Worm (Caenorhabditis elegans) whole organism, L2 larva: ENCODE results near the gene aldo-2.

Experiments used
- C34F6.9 ChIP-seq: fragments of 150-350 bp; optimal IDR thresholded peaks from 2 replicates; lab custom pipeline; 2014; ENCODE audit warnings: missing biosample characterization, missing genetic modification characterization
- Y55F3AM.14 ChIP-seq: fragments of 200-800 bp; sonication (Bioruptor generic); optimal IDR thresholded peaks from 2 replicates; lab custom pipeline; 2018; ENCODE audit warnings: mild to moderate bottlenecking, missing genetic modification characterization, missing compliant biosample characterization
- ZK546.5 ChIP-seq: sonication (generic microtip); optimal IDR thresholded peaks from 2 replicates; lab custom pipeline; 2017; ENCODE audit warnings: missing biosample characterization, missing genetic modification characterization
- alr-1 ChIP-seq: fragments of 150-350 bp; optimal IDR thresholded peaks from 2 replicates; lab custom pipeline; 2014; ENCODE audit warnings: missing biosample characterization, missing genetic modification characterization
- ama-1 ChIP-seq: fragments of 150-350 bp; optimal IDR thresholded peaks from 2 replicates; lab custom pipeline; 2018; ENCODE audit warnings: inconsistent platforms
- blmp-1 ChIP-seq: sonication (generic microtip); optimal IDR thresholded peaks from 2 replicates; lab custom pipeline; 2017; ENCODE audit warnings: missing genetic modification characterization, mild to moderate bottlenecking, missing compliant biosample characterization, antibody characterized with exemption, moderate library complexity; ENCODE audit not compliant: insufficient read depth
- ceh-82 ChIP-seq: fragments of 150-350 bp; optimal IDR thresholded peaks from 2 replicates; lab custom pipeline; 2014; ENCODE audit warnings: missing biosample characterization, missing genetic modification characterization
- crh-2 ChIP-seq: sonication (generic microtip); optimal IDR thresholded peaks from 2 replicates; lab custom pipeline; 2017; ENCODE audit warnings: missing biosample characterization, missing genetic modification characterization
- dmd-4 ChIP-seq: sonication (generic microtip); optimal IDR thresholded peaks from 2 replicates; lab custom pipeline; 2017; ENCODE audit warnings: missing biosample characterization, missing genetic modification characterization
- egl-27 ChIP-seq: sonication (generic microtip); optimal IDR thresholded peaks from 3 replicates; lab custom pipeline; 2017; ENCODE audit warnings: missing biosample characterization, missing genetic modification reagents, missing genetic modification characterization
- elt-1 ChIP-seq: fragments of 150-350 bp; optimal IDR thresholded peaks from 2 replicates; lab custom pipeline; 2014; ENCODE audit warnings: missing biosample characterization, missing genetic modification characterization
- elt-3 ChIP-seq: sonication (generic microtip); optimal IDR thresholded peaks from 2 replicates; lab custom pipeline; 2017; ENCODE audit warnings: missing biosample characterization, missing genetic modification characterization
- fos-1 ChIP-seq: fragments of 150-350 bp; optimal IDR thresholded peaks from 2 replicates; lab custom pipeline; 2014; ENCODE audit warnings: missing biosample characterization, missing genetic modification characterization
- gmeb-1 ChIP-seq: fragments of 150-350 bp; optimal IDR thresholded peaks from 2 replicates; lab custom pipeline; 2014; ENCODE audit warnings: missing biosample characterization, missing genetic modification characterization
- lin-11 ChIP-seq: fragments of 150-350 bp; sonication (generic microtip); optimal IDR thresholded peaks from 2 replicates; lab custom pipeline; 2014; ENCODE audit warnings: missing biosample characterization, missing genetic modification characterization, inconsistent platforms, mixed read lengths
- lin-13 ChIP-seq: fragments of 150-350 bp; optimal IDR thresholded peaks from 2 replicates; lab custom pipeline; 2014; ENCODE audit warnings: missing biosample characterization, missing genetic modification reagents, missing genetic modification characterization
- lsy-2 ChIP-seq, 2 experiments: fragments of 150-350 bp in 1 of 2; sonication (generic microtip) in 1 of 2; optimal IDR thresholded peaks; 2 replicates each; lab custom pipeline; 2014 to 2017; ENCODE audit warnings: missing biosample characterization in 2 of 2, missing genetic modification characterization in 2 of 2
- mdl-1 ChIP-seq, 2 experiments: fragments of 150-350 bp in 1 of 2; sonication (generic microtip) in 1 of 2; optimal IDR thresholded peaks; 2 replicates each; lab custom pipeline; 2017; ENCODE audit warnings: missing biosample characterization in 2 of 2, missing genetic modification characterization in 2 of 2
- nhr-10 ChIP-seq: sonication (generic microtip); optimal IDR thresholded peaks from 2 replicates; lab custom pipeline; 2017; ENCODE audit warnings: missing biosample characterization, missing genetic modification characterization
- nhr-11 ChIP-seq: fragments of 150-350 bp; optimal IDR thresholded peaks from 2 replicates; lab custom pipeline; 2014; ENCODE audit warnings: missing biosample characterization, missing genetic modification characterization
- nhr-12 ChIP-seq: fragments of 150-350 bp; optimal IDR thresholded peaks from 2 replicates; lab custom pipeline; 2014; ENCODE audit warnings: missing biosample characterization, missing genetic modification characterization
- nhr-21 ChIP-seq: fragments of 150-350 bp; optimal IDR thresholded peaks from 2 replicates; lab custom pipeline; 2014; ENCODE audit warnings: missing biosample characterization, missing genetic modification characterization
- nhr-25 ChIP-seq: fragments of 150-350 bp; sonication (generic microtip); optimal IDR thresholded peaks from 3 replicates; lab custom pipeline; 2014; ENCODE audit warnings: missing biosample characterization, missing genetic modification characterization
- nhr-6 ChIP-seq: fragments of 150-350 bp; optimal IDR thresholded peaks from 2 replicates; lab custom pipeline; 2014; ENCODE audit warnings: missing biosample characterization, missing genetic modification characterization
- nhr-77 ChIP-seq: fragments of 150-350 bp; optimal IDR thresholded peaks from 2 replicates; lab custom pipeline; 2014; ENCODE audit warnings: missing biosample characterization, missing genetic modification characterization
- peb-1 ChIP-seq: fragments of 150-350 bp; optimal IDR thresholded peaks from 2 replicates; lab custom pipeline; 2014; ENCODE audit warnings: missing biosample characterization, missing genetic modification characterization
- skn-1 ChIP-seq: sonication (generic microtip); optimal IDR thresholded peaks from 2 replicates; lab custom pipeline; 2017; ENCODE audit warnings: missing biosample characterization, missing genetic modification characterization
- sma-3 ChIP-seq: sonication (generic microtip); optimal IDR thresholded peaks from 2 replicates; lab custom pipeline; 2016; ENCODE audit warnings: missing genetic modification reagents, missing genetic modification characterization, missing compliant biosample characterization
- sma-9 ChIP-seq, 2 experiments: fragments of 150-350 bp in 1 of 2; sonication (generic microtip) in 1 of 2; optimal IDR thresholded peaks; 2 replicates each; lab custom pipeline; 2014 to 2016; ENCODE audit warnings: missing genetic modification characterization in 2 of 2, mild to moderate bottlenecking in 1 of 2, missing biosample characterization in 1 of 2, missing compliant biosample characterization in 1 of 2, missing genetic modification reagents in 1 of 2, moderate library complexity in 1 of 2
- unc-39 ChIP-seq: fragments of 150-350 bp; optimal IDR thresholded peaks from 2 replicates; lab custom pipeline; 2014; ENCODE audit warnings: missing biosample characterization, missing genetic modification characterization
- unc-55 ChIP-seq: fragments of 150-350 bp; sonication (generic microtip); optimal IDR thresholded peaks from 3 replicates; lab custom pipeline; 2014; ENCODE audit warnings: missing biosample characterization, missing genetic modification reagents, missing genetic modification characterization
- unc-62 ChIP-seq: fragments of 150-350 bp; optimal IDR thresholded peaks from 2 replicates; lab custom pipeline; 2014; ENCODE audit warnings: missing biosample characterization, missing genetic modification reagents, missing genetic modification characterization
- zag-1 ChIP-seq: fragments of 150-350 bp; optimal IDR thresholded peaks from 2 replicates; lab custom pipeline; 2014; ENCODE audit warnings: missing biosample characterization, missing genetic modification characterization
- ztf-1 ChIP-seq: fragments of 200-800 bp; sonication (Bioruptor generic); conservative IDR thresholded peaks from 2 replicates; pipeline ENCODE4 v1.3.6; 2022; ENCODE audit warnings: missing genetic modification characterization, missing compliant biosample characterization

aldo-2 gene

ce11 chrIII:5879291-5879968 is 3.0 kb upstream of the aldo-2 start, which contains the start of gene hpo-10 (continued):
- no peak for TF ChIP-seq sma-9 (GFP tag; optimal IDR thresholded peaks at IDR 0.05; lab: Kevin White, UChicago)
- no peak for TF ChIP-seq sma-9 (tag; optimal IDR thresholded peaks at IDR 0.05; lab: Kevin White, UChicago)
- no peak for TF ChIP-seq peb-1
- TF ChIP-seq fos-1 (tag; lab: Kevin White, UChicago), result no peak
- TF ChIP-seq nhr-12 (tag; lab: Kevin White, UChicago), result no peak
- TF ChIP-seq skn-1, result no peak
- no peak for TF ChIP-seq mdl-1 (tag; optimal IDR thresholded peaks at IDR 0.05; lab: Kevin White, UChicago)
- no peak for TF ChIP-seq unc-39 (tag; lab: Kevin White, UChicago)
- TF ChIP-seq elt-1 (tag; lab: Kevin White, UChicago), result no peak
- no peak for TF ChIP-seq Y55F3AM.14 (GFP tag; lab: Kevin White, UChicago)
- TF ChIP-seq unc-62 (GFP tag; lab: Kevin White, UChicago), result no peak
- TF ChIP-seq dmd-4 (tag; lab: Kevin White, UChicago), result no peak
- TF ChIP-seq nhr-6 (tag; lab: Kevin White, UChicago), result no peak
- peak; percentile 52 for TF ChIP-seq crh-2 (tag; lab: Kevin White, UChicago)
- no peak for TF ChIP-seq elt-3 (tag; lab: Kevin White, UChicago)
- TF ChIP-seq lin-13, result peak; percentile 41
- TF ChIP-seq ZK546.5, result no peak
- TF ChIP-seq nhr-77 (tag; lab: Kevin White, UChicago), result no peak
- TF ChIP-seq, all 48 proteins: peak for 7

DNA sequence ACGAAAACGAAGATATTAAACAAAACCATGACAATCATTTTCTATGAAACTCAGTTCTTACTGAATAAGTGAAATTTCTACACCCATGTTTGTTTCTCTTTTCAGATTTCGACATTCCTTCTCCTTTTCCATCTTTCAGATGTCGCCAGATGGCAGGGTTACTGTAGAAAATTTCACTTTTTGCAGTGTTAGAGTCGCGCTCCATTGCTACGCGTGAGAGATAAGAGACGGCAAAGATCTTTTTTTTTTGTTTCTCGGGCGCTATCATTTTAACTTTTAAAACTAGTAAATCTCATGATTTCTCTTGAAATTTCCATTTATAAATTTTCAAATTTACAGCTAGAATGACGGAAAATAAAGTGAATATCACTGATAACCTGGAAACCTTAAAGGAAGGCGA is 1.8 kb upstream of the aldo-2 start, which contains the start of the genes mig-21 and F01F1.2:
mig-21 (minus strand) TSS at position 166 of the 400 bp plus-strand sequence.
F01F1.2 (plus strand) TSS at position 340 of the 400 bp plus-strand sequence.
- TF ChIP-seq egl-27 (tag; lab: Kevin White, UChicago), result no peak
- no peak for TF ChIP-seq lin-13
- no peak for TF ChIP-seq nhr-10
- no peak for TF ChIP-seq nhr-6 (tag; lab: Kevin White, UChicago)
- TF ChIP-seq zag-1, result no peak
- TF ChIP-seq nhr-11, result no peak
- peak; percentile 18 for TF ChIP-seq C34F6.9 (tag; lab: Kevin White, UChicago)
- no peak for TF ChIP-seq lin-11 (tag; lab: Kevin White, UChicago)
- peak; percentile 52 for TF ChIP-seq blmp-1 (tag; lab: Kevin White, UChicago)
- peak; percentile 8 for TF ChIP-seq nhr-25 (tag; lab: Kevin White, UChicago)
- peak; percentile 15 for TF ChIP-seq unc-55 (GFP tag; lab: Kevin White, UChicago)
- TF ChIP-seq lsy-2 (tag; optimal IDR thresholded peaks at IDR 0.05; lab: Kevin White, UChicago), result peak in 1 of 2 experiments; percentile 76

ce11 chrIII:5876867-5877641 is 629 bp upstream of the aldo-2 start:
- peak; percentile 52 for TF ChIP-seq nhr-21 (tag; lab: Kevin White, UChicago)
- TF ChIP-seq nhr-11, result no peak
- TF ChIP-seq sma-3 (GFP tag; lab: Kevin White, UChicago), result peak; percentile 35
- peak; percentile 42 for TF ChIP-seq crh-2 (tag; lab: Kevin White, UChicago)
- peak in 1 of 2 experiments; percentile 5 for TF ChIP-seq mdl-1 (tag; optimal IDR thresholded peaks at IDR 0.05; lab: Kevin White, UChicago)
- no peak for TF ChIP-seq ama-1
- no peak for TF ChIP-seq ztf-1 (GFP tag; lab: Robert Waterston, UW)
- peak; percentile 21 for TF ChIP-seq gmeb-1
- no peak for TF ChIP-seq alr-1 (tag; lab: Kevin White, UChicago)
- peak in 1 of 2 experiments; percentile 21 for TF ChIP-seq lsy-2 (tag; optimal IDR thresholded peaks at IDR 0.05; lab: Kevin White, UChicago)
- TF ChIP-seq ceh-82, result no peak
- TF ChIP-seq, all 48 proteins: peak for 6

DNA sequence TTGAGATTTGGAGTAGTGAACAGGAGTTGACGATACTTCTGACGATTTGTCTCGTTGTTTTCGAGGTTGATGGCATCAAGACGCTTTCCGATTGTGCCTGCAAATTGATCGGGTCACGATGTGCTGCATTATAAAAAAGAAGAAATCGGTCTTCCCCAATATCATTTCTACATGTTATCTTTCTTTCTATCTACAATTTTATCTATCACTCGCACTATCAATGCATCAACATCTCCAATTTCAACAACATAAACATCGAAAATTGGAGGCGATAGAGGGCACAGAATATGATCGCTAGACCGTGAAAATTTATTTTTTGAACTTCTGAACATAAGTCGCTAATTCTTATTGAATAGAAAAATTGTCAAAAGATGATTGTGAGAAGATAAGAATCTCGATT is 720 bp downstream of the aldo-2 start:
- TF ChIP-seq ZK546.5 (no peak), lin-13 (peak; percentile 5), blmp-1 (tag; lab: Kevin White, UChicago) (no peak), ama-1 (no peak), unc-39 (tag; lab: Kevin White, UChicago) (no peak)
